Worm (Caenorhabditis elegans): ENCODE results near the gene hal-2.
A peak's percentile ranks its signal among the peaks of the same experiment; 100 is the strongest.

Gene hal-2

ce11 chrIII:10123586-10124233, 35.0 kb upstream of the hal-2 start, which contains the start of gene ttll-4 (continued):
- no peak for TF ChIP-seq unc-39 (tag; optimal IDR thresholded peaks at IDR 0.05)
- TF ChIP-seq php-3 (GFP tag; IDR thresholded peaks at IDR 0.05): no peak
- TF ChIP-seq T20F7.1 (GFP tag; optimal IDR thresholded peaks at IDR 0.05): peak; percentile 24
- TF ChIP-seq mep-1 (tag; optimal IDR thresholded peaks at IDR 0.05): peak; percentile 39
- peak; percentile 87 for TF ChIP-seq vab-7 (GFP tag; IDR thresholded peaks at IDR 0.05)
- no peak for TF ChIP-seq lim-7 (GFP tag; IDR thresholded peaks at IDR 0.05)
- no peak for TF ChIP-seq nhr-48 (tag; optimal IDR thresholded peaks at IDR 0.05)
- no peak for TF ChIP-seq nhr-11 (tag; optimal IDR thresholded peaks at IDR 0.05)
- TF ChIP-seq dpl-1 (GFP tag; optimal IDR thresholded peaks at IDR 0.05): peak; percentile 20
- TF ChIP-seq jun-1 (tag; optimal IDR thresholded peaks at IDR 0.05): no peak
- TF ChIP-seq nhr-102 (tag; optimal IDR thresholded peaks at IDR 0.05): no peak
- TF ChIP-seq hif-1 (tag; optimal IDR thresholded peaks at IDR 0.05): peak in 1 of 2 experiments; percentile 20
- TF ChIP-seq mxl-3 (GFP tag; optimal IDR thresholded peaks at IDR 0.05): no peak
- TF ChIP-seq F44E2.7 (GFP tag; IDR thresholded peaks at IDR 0.05): no peak
- no peak for TF ChIP-seq zfp-2 (tag; optimal IDR thresholded peaks at IDR 0.05)
- peak; percentile 40 for TF ChIP-seq R02D3.7 (tag; optimal IDR thresholded peaks at IDR 0.05)
- TF ChIP-seq daf-19 (GFP tag; conservative IDR thresholded peaks at IDR 0.05): no peak
- TF ChIP-seq pha-4 (GFP tag; IDR thresholded peaks at IDR 0.05): no peak
- no peak for TF ChIP-seq pha-4 (tag; optimal IDR thresholded peaks at IDR 0.05)
- 0 out of 2 replicates have a peak, but pooled peaks have one; percentile 52 for TF ChIP-seq madf-9 (GFP tag; conservative IDR thresholded peaks at IDR 0.05)
- no peak for TF ChIP-seq ztf-11 (tag; optimal IDR thresholded peaks at IDR 0.05)
- TF ChIP-seq ceh-44 (GFP tag; IDR thresholded peaks at IDR 0.05): 0 out of 2 replicates have a peak, but pooled peaks have one; percentile 23
- TF ChIP-seq rbr-2 (tag; optimal IDR thresholded peaks at IDR 0.05): peak; percentile 65
- TF ChIP-seq daf-12 (tag; optimal IDR thresholded peaks at IDR 0.05): no peak
- 0 out of 2 replicates have a peak, but pooled peaks have one; percentile 37 for TF ChIP-seq nhr-42 (GFP tag; IDR thresholded peaks at IDR 0.05)
- TF ChIP-seq ztf-7 (tag; optimal IDR thresholded peaks at IDR 0.05): no peak
- TF ChIP-seq F10B5.3 (tag; optimal IDR thresholded peaks at IDR 0.05): no peak
- TF ChIP-seq unc-62 (GFP tag; optimal IDR thresholded peaks at IDR 0.05 in 1 of 2): no peak
- no peak for TF ChIP-seq unc-62 (tag; optimal IDR thresholded peaks at IDR 0.05)
- no peak for TF ChIP-seq nhr-237 (tag; optimal IDR thresholded peaks at IDR 0.05)
- no peak for TF ChIP-seq lin-1 (GFP tag; IDR thresholded peaks at IDR 0.05)
- TF ChIP-seq snpc-1.2 (GFP tag; IDR thresholded peaks at IDR 0.05): no peak
- TF ChIP-seq Y75B8A.6 (GFP tag; IDR thresholded peaks at IDR 0.05): no peak
- TF ChIP-seq egl-43 (GFP tag; IDR thresholded peaks at IDR 0.05): peak; percentile 37; the same call in 1 of the 2 replicates
- TF ChIP-seq nhr-25 (tag; optimal IDR thresholded peaks at IDR 0.05; ENCODE audit: borderline replicate concordance, insufficient read depth): no peak
- peak; percentile 72 for TF ChIP-seq dmd-9 (GFP tag; IDR thresholded peaks at IDR 0.05)
- TF ChIP-seq spr-1 (tag; optimal IDR thresholded peaks at IDR 0.05): no peak
- no peak for TF ChIP-seq daf-16 (GFP tag; optimal IDR thresholded peaks at IDR 0.05)
- no peak for TF ChIP-seq daf-16 (tag; optimal IDR thresholded peaks at IDR 0.05)
- peak; percentile 94 for TF ChIP-seq mes-2 (tag; optimal IDR thresholded peaks at IDR 0.05; ENCODE audit: poor library complexity, severe bottlenecking)
- no peak for TF ChIP-seq Y5F2A.4 (GFP tag; optimal IDR thresholded peaks at IDR 0.05)
- TF ChIP-seq nhr-28 (tag; optimal IDR thresholded peaks at IDR 0.05): no peak
- no peak for TF ChIP-seq nhr-6 (tag; optimal IDR thresholded peaks at IDR 0.05)
- TF ChIP-seq ceh-62 (tag; optimal IDR thresholded peaks at IDR 0.05): no peak
- TF ChIP-seq mxl-2 (GFP tag; conservative IDR thresholded peaks at IDR 0.05): no peak
- TF ChIP-seq hmg-1.1 (GFP tag; IDR thresholded peaks at IDR 0.05): peak; percentile 62; the same call in 1 of the 2 replicates
- no peak for TF ChIP-seq spr-3 (GFP tag; optimal IDR thresholded peaks at IDR 0.05)
- TF ChIP-seq egl-27 (tag; optimal IDR thresholded peaks at IDR 0.05): no peak
- no peak for TF ChIP-seq hlh-30 (tag; optimal IDR thresholded peaks at IDR 0.05; ENCODE audit: insufficient read depth)
- TF ChIP-seq F26F4.8 (GFP tag; conservative IDR thresholded peaks at IDR 0.05): no peak
- no peak for TF ChIP-seq aly-2 (tag; optimal IDR thresholded peaks at IDR 0.05)
